Worm (Caenorhabditis elegans): ENCODE data around the gene BE10.4.
A peak's percentile ranks its signal among the peaks of the same experiment; 100 is the strongest.

Gene BE10.4

DNA sequence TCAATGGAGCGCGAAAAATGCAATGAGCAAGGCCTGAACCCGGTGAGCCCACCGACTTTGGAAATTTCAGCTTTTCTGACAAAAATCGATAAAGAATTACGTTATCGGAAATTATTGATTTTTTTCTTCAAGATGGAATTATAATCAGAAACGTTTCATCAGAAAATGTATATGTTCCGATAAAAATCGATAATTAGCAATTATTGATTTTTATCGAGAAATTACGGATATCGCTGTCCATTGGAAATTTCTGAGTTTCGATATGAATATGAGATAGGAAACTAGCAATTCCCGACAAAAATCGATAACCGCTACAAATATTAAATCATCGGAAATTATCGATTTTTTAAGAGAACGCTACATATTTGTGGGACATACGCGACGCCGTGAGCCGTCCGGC, 19.1 kb upstream of the BE10.4 start:
- TF ChIP-seq lir-1 (GFP tag; conservative IDR thresholded peaks at IDR 0.05) (no peak), bed-2 (GFP tag; IDR thresholded peaks at IDR 0.05) (no peak), snpc-1.3 (tag; optimal IDR thresholded peaks at IDR 0.05; ENCODE audit: insufficient read depth) (no peak)

DNA sequence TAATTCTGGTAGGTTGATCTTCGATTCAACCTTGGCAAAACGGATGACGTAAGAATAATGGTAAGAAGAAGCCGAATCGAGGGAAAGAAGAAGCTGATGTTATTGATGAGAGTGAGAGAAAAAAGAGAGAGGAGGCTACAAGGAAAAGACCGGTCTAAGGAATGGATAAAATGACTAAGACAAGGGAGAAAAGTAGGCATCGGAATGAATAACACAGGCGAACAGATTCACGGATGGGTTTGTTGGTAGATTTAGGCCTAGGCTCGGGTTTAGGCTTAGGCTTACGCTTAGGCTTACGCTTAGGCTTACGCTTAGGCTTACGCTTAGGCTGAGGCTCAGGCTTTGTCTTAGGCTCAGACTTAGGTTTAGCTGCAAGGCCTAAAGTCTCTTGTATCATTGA, 14.8 kb upstream of the BE10.4 start, which contains the start of gene agmo-1:
agmo-1 (minus strand) TSS at position 101 of the 400 bp plus-strand sequence.
- TF ChIP-seq mxl-1 (tag; optimal IDR thresholded peaks at IDR 0.05) (no peak), tbp1 (GFP tag; optimal IDR thresholded peaks at IDR 0.05) (no peak), nfyb-1 (GFP tag; IDR thresholded peaks at IDR 0.05) (no peak), him-1 (tag; optimal IDR thresholded peaks at IDR 0.05) (no peak), attf-3 (GFP tag; conservative IDR thresholded peaks at IDR 0.05) (no peak), Y56A3A.18 (GFP tag; IDR thresholded peaks at IDR 0.05) (no peak), Y67H2A.10 (GFP tag; conservative IDR thresholded peaks at IDR 0.05) (no peak), ztf-3 (GFP tag; optimal IDR thresholded peaks at IDR 0.05) (no peak), C06A6.2 (GFP tag; conservative IDR thresholded peaks at IDR 0.05) (no peak), egl-18 (GFP tag; IDR thresholded peaks at IDR 0.05) (no peak), hmg-1.2 (GFP tag; IDR thresholded peaks at IDR 0.05) (no peak)

DNA sequence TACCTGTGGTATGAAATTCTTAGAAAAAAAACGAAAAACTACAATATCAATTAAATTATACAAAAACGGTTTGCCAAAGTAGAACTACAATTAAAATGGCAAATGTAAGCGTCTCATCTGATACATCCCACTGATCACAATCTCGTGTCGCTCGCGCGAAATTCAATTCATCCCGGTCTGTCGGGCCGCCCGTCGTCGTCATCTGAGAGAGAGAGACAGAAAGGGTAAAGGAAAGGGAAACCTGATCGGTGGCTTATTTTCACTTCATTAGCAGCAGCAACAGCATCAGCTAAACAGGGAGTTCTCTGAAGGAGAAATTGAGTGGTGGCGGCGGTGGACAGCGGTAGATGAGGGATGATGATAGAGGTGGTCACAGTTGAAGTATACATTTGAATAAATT, 12.8 kb upstream of the BE10.4 start:
- TF ChIP-seq snpc-3.4 (tag; optimal IDR thresholded peaks at IDR 0.05) (no peak), zfh-2 (GFP tag; conservative IDR thresholded peaks at IDR 0.05) (0 out of 2 replicates have a peak, but pooled peaks have one; percentile 26)

DNA sequence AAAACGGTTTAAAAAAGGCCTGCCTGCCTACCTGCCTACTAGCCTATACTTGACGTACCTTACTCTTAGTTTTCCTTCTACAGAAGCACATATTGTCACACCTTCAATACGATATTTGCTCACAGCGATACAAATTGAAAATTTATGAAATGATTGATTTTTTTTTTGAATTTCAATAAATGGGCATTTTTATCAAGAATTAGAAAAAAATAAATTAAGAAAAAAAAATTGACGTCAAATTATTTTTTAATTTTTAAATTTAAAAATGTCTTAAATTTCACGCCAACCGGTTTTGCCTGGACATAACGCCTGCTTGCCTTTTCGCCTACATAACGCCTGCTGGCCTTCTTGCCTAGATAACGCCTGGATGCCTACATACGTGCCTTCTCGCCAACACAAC, 6.6 kb upstream of the BE10.4 start, which contains the start of gene BE10.5:
BE10.5 (minus strand) TSS at position 101 of the 400 bp plus-strand sequence.
- no peak for TF ChIP-seq mcd-1 (GFP tag; IDR thresholded peaks at IDR 0.05)
- TF ChIP-seq F10E7.11 (tag; optimal IDR thresholded peaks at IDR 0.05): no peak
- TF ChIP-seq akir-1 (GFP tag; optimal IDR thresholded peaks at IDR 0.05): no peak
- TF ChIP-seq Y53G8AR.9 (GFP tag; conservative IDR thresholded peaks at IDR 0.05): no peak
- no peak for TF ChIP-seq lsy-27 (tag; optimal IDR thresholded peaks at IDR 0.05; ENCODE audit: borderline replicate concordance, insufficient read depth)
- TF ChIP-seq ztf-3 (GFP tag; optimal IDR thresholded peaks at IDR 0.05): no peak
- no peak for TF ChIP-seq F57A8.1 (GFP tag; optimal IDR thresholded peaks at IDR 0.05)
- TF ChIP-seq dpl-1 (GFP tag; optimal IDR thresholded peaks at IDR 0.05): no peak
- no peak for TF ChIP-seq lir-1 (GFP tag; conservative IDR thresholded peaks at IDR 0.05)
- no peak for TF ChIP-seq hsf-1 (GFP tag; IDR thresholded peaks at IDR 0.05)
- TF ChIP-seq sea-2 (GFP tag; IDR thresholded peaks at IDR 0.05): no peak
- no peak for TF ChIP-seq egl-18 (GFP tag; IDR thresholded peaks at IDR 0.05)
- no peak for TF ChIP-seq ccch-3 (GFP tag; optimal IDR thresholded peaks at IDR 0.05)

DNA sequence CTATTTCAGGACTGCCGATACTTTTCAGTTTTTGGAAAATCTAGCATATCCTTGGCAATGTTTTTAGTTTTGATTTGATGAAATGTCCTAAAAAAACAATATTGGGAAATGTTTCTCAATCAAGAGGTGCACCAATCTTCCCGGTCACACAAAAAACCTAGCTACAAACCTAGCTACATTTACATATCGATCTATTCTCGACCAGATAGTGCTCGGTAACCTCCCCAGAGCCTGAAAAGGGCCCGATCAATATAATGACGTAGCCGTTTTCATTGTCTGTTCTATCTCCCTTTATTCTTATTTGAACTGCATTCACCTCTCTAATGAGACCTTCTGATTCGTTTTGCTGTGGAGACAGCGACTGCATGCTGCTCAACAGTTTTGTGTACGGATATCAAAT, 5.6 kb upstream of the BE10.4 start, which contains the start of gene BE10.3:
BE10.3 (plus strand) TSS at position 301 of the 400 bp plus-strand sequence.
- TF ChIP-seq lir-1 (GFP tag; conservative IDR thresholded peaks at IDR 0.05): no peak

DNA sequence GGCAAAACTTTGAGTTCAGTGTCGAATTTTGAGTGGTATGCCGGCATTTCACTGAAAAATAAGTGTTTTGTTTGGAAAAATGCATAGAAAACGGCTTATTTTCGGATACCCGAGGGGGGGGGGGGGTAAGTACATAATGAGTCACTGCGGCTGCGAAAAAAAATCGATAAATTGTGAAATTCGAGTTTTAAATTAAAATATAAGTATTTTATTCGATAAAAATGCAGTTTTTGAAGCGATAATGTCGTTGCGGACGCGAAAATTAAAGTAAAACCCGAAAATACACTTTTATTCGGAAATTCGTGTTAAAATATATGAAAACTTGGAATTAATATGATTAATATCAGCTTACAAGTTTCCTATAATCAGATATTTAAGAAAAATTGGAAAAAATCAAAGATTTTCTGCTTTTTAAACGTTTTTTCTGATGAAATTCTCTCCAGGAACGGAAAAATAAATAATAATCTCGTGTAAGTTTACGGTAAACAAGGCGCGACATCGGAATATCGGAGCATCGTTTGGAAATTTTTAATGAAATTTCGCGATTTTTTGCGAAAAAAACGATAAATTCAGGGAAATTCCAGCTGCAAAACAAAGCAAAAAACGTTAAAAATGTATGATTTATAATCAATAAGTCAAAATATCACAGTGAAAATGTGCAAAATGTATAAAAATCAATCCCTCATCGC, 4.9 kb downstream of the BE10.4 start, which contains the start of gene arx-5:
arx-5 (minus strand) TSS at position 51 of the 689 bp plus-strand sequence.
- TF ChIP-seq attf-3 (GFP tag; conservative IDR thresholded peaks at IDR 0.05) (peak; percentile 90), F10E7.11 (tag; optimal IDR thresholded peaks at IDR 0.05) (no peak)

DNA sequence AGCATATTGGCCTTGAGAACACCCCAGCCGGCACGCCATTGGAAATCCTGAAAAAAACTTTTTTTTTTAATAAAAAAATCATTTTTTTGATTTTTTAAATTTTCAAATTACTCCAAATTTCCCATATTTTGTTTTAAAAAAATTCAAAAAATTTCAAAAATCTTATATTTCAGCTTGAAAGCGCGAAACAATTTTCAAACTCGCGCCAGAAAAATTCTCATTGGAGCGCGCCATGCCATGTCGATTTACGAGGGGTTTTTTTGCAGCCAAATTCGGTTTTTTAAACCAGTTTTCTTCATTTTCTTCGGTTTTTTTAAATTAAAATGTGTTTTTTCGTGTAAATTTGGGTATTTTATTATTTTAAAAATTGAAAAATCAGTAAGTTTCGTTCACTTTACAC, 5.9 kb downstream of the BE10.4 start:
- TF ChIP-seq lsl-1 (GFP tag; optimal IDR thresholded peaks at IDR 0.05): peak; percentile 21
- TF ChIP-seq F33H1.4 (GFP tag; IDR thresholded peaks at IDR 0.05): peak; percentile 39; the same call in 1 of the 2 replicates
- TF ChIP-seq T07F8.4 (tag; optimal IDR thresholded peaks at IDR 0.05): no peak
- no peak for TF ChIP-seq F57C9.4 (tag; optimal IDR thresholded peaks at IDR 0.05)
- no peak for TF ChIP-seq ztf-3 (GFP tag; optimal IDR thresholded peaks at IDR 0.05)
- no peak for TF ChIP-seq unc-62 (GFP tag; optimal IDR thresholded peaks at IDR 0.05)
- no peak for TF ChIP-seq B0336.3 (GFP tag; IDR thresholded peaks at IDR 0.05)
- TF ChIP-seq madf-6 (GFP tag; IDR thresholded peaks at IDR 0.05): peak; percentile 59; the same call in 1 of the 2 replicates
- peak; percentile 46; the same call in 1 of the 2 replicates for TF ChIP-seq madf-8 (GFP tag; conservative IDR thresholded peaks at IDR 0.05)
- peak; percentile 21; the same call in 1 of the 2 replicates for TF ChIP-seq D2030.7 (GFP tag; IDR thresholded peaks at IDR 0.05)
- peak; percentile 65; the same call in 1 of the 2 replicates for TF ChIP-seq madf-3 (GFP tag; IDR thresholded peaks at IDR 0.05)
- TF ChIP-seq lin-54 (GFP tag; optimal IDR thresholded peaks at IDR 0.05): peak; percentile 61
